Worm (Caenorhabditis elegans): Measurements from ENCODE around the gene C06E7.2.

The C06E7.2 gene

ce11 chrIV:5799577-5799976, 39.7 kb upstream of the C06E7.2 start:
- peak in 1 of 2 experiments; percentile 95 for TF ChIP-seq unc-62 (GFP tag; optimal IDR thresholded peaks at IDR 0.05 in 1 of 2)
- TF ChIP-seq unc-62 (tag; optimal IDR thresholded peaks at IDR 0.05) = no peak
- TF ChIP-seq nhr-6 (tag; optimal IDR thresholded peaks at IDR 0.05) = no peak
- no peak for TF ChIP-seq ZK546.5 (tag; optimal IDR thresholded peaks at IDR 0.05)
- TF ChIP-seq php-3 (GFP tag; IDR thresholded peaks at IDR 0.05) = no peak
- no peak for TF ChIP-seq ceh-28 (tag; optimal IDR thresholded peaks at IDR 0.05)
- no peak for TF ChIP-seq nhr-77 (tag; optimal IDR thresholded peaks at IDR 0.05)
- TF ChIP-seq fkh-10 (GFP tag; optimal IDR thresholded peaks at IDR 0.05) = no peak
- no peak for TF ChIP-seq zfp-2 (tag; optimal IDR thresholded peaks at IDR 0.05)
- TF ChIP-seq lin-29 (GFP tag; IDR thresholded peaks at IDR 0.05) = no peak

DNA sequence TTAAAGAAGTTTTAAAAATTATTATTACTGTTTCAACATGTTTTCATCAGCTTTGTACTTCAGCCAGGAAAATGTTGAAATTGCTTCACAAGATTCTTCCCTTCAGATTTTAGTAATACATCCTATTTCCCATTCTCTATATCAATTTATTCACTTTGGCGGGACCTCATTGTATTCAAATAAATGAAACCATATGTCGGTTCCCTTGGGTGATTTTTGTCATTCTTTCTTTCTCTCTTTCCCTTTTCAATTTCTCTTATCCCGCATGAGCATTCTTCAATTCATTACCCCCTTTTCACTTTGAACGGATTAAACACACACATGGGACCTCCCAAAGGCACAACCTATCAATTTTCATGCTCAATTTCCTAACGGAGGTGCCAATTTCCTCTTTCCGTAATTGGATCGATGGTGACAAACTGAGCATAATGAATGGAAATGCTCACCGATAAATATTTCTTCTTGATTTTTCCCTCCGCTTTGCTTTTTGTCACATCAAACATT, 35.7 kb upstream of the C06E7.2 start:
- TF ChIP-seq tra-1 (GFP tag; IDR thresholded peaks at IDR 0.05) (no peak), dpl-1 (GFP tag; optimal IDR thresholded peaks at IDR 0.05) (no peak)

DNA sequence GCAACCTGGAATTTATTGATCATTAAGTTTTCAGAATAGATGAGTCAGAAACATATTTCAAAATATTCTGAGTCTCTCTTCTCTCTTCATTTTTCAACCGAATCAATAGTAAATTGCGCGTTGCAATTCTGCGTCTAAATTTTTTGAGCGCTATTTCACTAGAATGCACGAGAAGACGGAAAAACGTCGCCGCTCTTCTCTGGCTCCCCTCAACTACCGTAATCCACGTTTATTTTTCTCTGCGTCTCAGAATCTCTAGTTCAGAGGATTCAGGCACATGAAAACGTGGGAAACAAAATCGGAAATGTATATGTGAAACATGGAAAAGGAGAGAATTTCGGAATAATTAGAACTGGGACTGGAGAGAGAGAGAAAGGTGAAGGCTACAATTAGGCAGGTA, 33.8 kb upstream of the C06E7.2 start:
- TF ChIP-seq pqm-1 (tag; optimal IDR thresholded peaks at IDR 0.05) (no peak), nhr-76 (tag; optimal IDR thresholded peaks at IDR 0.05) (no peak), F44E2.7 (GFP tag; IDR thresholded peaks at IDR 0.05) (no peak), nhr-41 (GFP tag; IDR thresholded peaks at IDR 0.05) (no peak), ctbp-1 (GFP tag; IDR thresholded peaks at IDR 0.05) (no peak), jun-1 (tag; optimal IDR thresholded peaks at IDR 0.05) (no peak), ceh-32 (tag; optimal IDR thresholded peaks at IDR 0.05; ENCODE audit: poor library complexity) (no peak), F37D6.2 (tag; optimal IDR thresholded peaks at IDR 0.05) (peak; percentile 17), sdz-12 (GFP tag; optimal IDR thresholded peaks at IDR 0.05) (no peak), rbr-2 (tag; optimal IDR thresholded peaks at IDR 0.05) (peak; percentile 57), hlh-30 (tag; optimal IDR thresholded peaks at IDR 0.05; ENCODE audit: insufficient read depth) (peak; percentile 41), zfp-3 (GFP tag; conservative IDR thresholded peaks at IDR 0.05) (no peak), ZK546.5 (tag; optimal IDR thresholded peaks at IDR 0.05) (no peak), egl-27 (tag; optimal IDR thresholded peaks at IDR 0.05) (no peak), skn-1 (tag; optimal IDR thresholded peaks at IDR 0.05) (no peak), R02D3.7 (tag; optimal IDR thresholded peaks at IDR 0.05) (no peak), lsy-2 (tag; optimal IDR thresholded peaks at IDR 0.05) (peak; percentile 76 to 94), nhr-11 (tag; optimal IDR thresholded peaks at IDR 0.05) (peak; percentile 55), fos-1 (tag; optimal IDR thresholded peaks at IDR 0.05) (no peak), mxl-3 (GFP tag; optimal IDR thresholded peaks at IDR 0.05) (no peak), nhr-237 (tag; optimal IDR thresholded peaks at IDR 0.05) (no peak), mep-1 (tag; optimal IDR thresholded peaks at IDR 0.05) (peak; percentile 25), mdl-1 (tag; optimal IDR thresholded peaks at IDR 0.05) (peak in 1 of 2 experiments; percentile 17), aha-1 (tag) (peak; percentile 95), hif-1 (tag; optimal IDR thresholded peaks at IDR 0.05) (peak in 1 of 2 experiments; percentile 39), lir-3 (tag; optimal IDR thresholded peaks at IDR 0.05) (no peak), daf-8 (GFP tag; IDR thresholded peaks at IDR 0.05) (no peak), hmg-1.1 (GFP tag; IDR thresholded peaks at IDR 0.05) (peak; percentile 57), dpl-1 (GFP tag; optimal IDR thresholded peaks at IDR 0.05) (peak; percentile 14), unc-62 (GFP tag; optimal IDR thresholded peaks at IDR 0.05 in 1 of 2) (peak in 1 of 2 experiments; percentile 84), unc-62 (tag; optimal IDR thresholded peaks at IDR 0.05) (no peak), unc-39 (tag; optimal IDR thresholded peaks at IDR 0.05) (no peak)

Data from whole organism, L4 larva.